Fruit fly (Drosophila melanogaster) whole organism, embryonic: ENCODE measurements around the gene CG13085.

Experiments used
- CG10274 ChIP-seq: fragments of 200-800 bp; sonication (Bioruptor generic); optimal IDR thresholded peaks from 3 replicates; lab custom pipeline; 2017; ENCODE audit warnings: missing biosample characterization, mild to moderate bottlenecking, missing genetic modification characterization
- CG12769 ChIP-seq: fragments of 200-800 bp; sonication (Bioruptor generic); optimal IDR thresholded peaks from 2 replicates; lab custom pipeline; 2019; ENCODE audit warnings: missing biosample characterization, mild to moderate bottlenecking, missing genetic modification characterization, moderate library complexity
- CG13123 ChIP-seq: fragments of 200-800 bp; sonication (Bioruptor generic); optimal IDR thresholded peaks from 2 replicates; lab custom pipeline; 2016; ENCODE audit warnings: missing biosample characterization, missing genetic modification characterization
- CG14860 ChIP-seq: fragments of 200-800 bp; sonication (Bioruptor generic); IDR thresholded peaks from 3 replicates; pipeline ENCODE4 v1.3.6; 2022; ENCODE audit warnings: missing biosample characterization, missing genetic modification characterization; ENCODE audit not compliant: partially characterized antibody
- CG15514 ChIP-seq: fragments of 200-800 bp; sonication (Bioruptor generic); optimal IDR thresholded peaks from 3 replicates; lab custom pipeline; 2017; ENCODE audit warnings: missing biosample characterization, missing genetic modification characterization, mild to moderate bottlenecking, moderate library complexity, missing genetic modification reagents
- CG17568 ChIP-seq: fragments of 200-800 bp; sonication (Bioruptor generic); optimal IDR thresholded peaks from 2 replicates; lab custom pipeline; 2018; ENCODE audit warnings: missing biosample characterization, mild to moderate bottlenecking, missing genetic modification characterization, moderate library complexity
- CG17912 ChIP-seq: fragments of 200-800 bp; sonication (Bioruptor generic); optimal IDR thresholded peaks from 2 replicates; lab custom pipeline; 2018; ENCODE audit warnings: missing biosample characterization, mild to moderate bottlenecking, missing genetic modification characterization
- CG2120 ChIP-seq: fragments of 200-800 bp; sonication (Bioruptor generic); optimal IDR thresholded peaks from 3 replicates; lab custom pipeline; 2016; ENCODE audit warnings: missing biosample characterization, missing genetic modification characterization
- CG6683 ChIP-seq: fragments of 200-800 bp; sonication (Bioruptor generic); optimal IDR thresholded peaks from 2 replicates; lab custom pipeline; 2017; ENCODE audit warnings: missing biosample characterization, mild to moderate bottlenecking, missing genetic modification characterization, missing genetic modification reagents
- CG7271 ChIP-seq: fragments of 200-800 bp; sonication (Bioruptor generic); optimal IDR thresholded peaks from 2 replicates; lab custom pipeline; 2018; ENCODE audit warnings: missing biosample characterization, mild to moderate bottlenecking, missing genetic modification characterization, moderate library complexity
- CG8388 ChIP-seq: fragments of 200-800 bp; sonication (Bioruptor generic); optimal IDR thresholded peaks from 2 replicates; lab custom pipeline; 2019; ENCODE audit warnings: missing biosample characterization, mild to moderate bottlenecking, missing genetic modification characterization, moderate library complexity
- CG9817 ChIP-seq: fragments of 200-800 bp; sonication (Bioruptor generic); optimal IDR thresholded peaks from 2 replicates; lab custom pipeline; 2018; ENCODE audit warnings: missing biosample characterization, mild to moderate bottlenecking, missing genetic modification characterization, moderate library complexity
- Dad ChIP-seq: fragments of 200-800 bp; sonication (Bioruptor generic); optimal IDR thresholded peaks from 3 replicates; lab custom pipeline; 2016; ENCODE audit warnings: missing biosample characterization, missing genetic modification characterization
- Drgx ChIP-seq: fragments of 200-800 bp; sonication (Bioruptor generic); IDR thresholded peaks from 2 replicates; pipeline ENCODE4 v1.3.6; 2022; ENCODE audit warnings: missing biosample characterization, missing genetic modification characterization
- Lpt ChIP-seq: fragments of >200 bp; optimal IDR thresholded peaks from 2 replicates; lab custom pipeline; 2018; ENCODE audit warnings: missing biosample characterization, missing genetic modification characterization
- Med ChIP-seq: fragments of 200-800 bp; sonication (Bioruptor generic); peaks from one replicate; lab custom pipeline; 2016; ENCODE audit warnings: missing biosample characterization, missing genetic modification characterization, mild to moderate bottlenecking, inconsistent platforms, moderate library complexity
- Opbp ChIP-seq: fragments of 200-800 bp; sonication (Bioruptor generic); IDR thresholded peaks from 3 replicates; pipeline ENCODE4 v1.3.6; 2022; ENCODE audit warnings: missing biosample characterization, missing genetic modification characterization; ENCODE audit not compliant: partially characterized antibody
- Spps ChIP-seq: fragments of 200-800 bp; sonication (Bioruptor generic); optimal IDR thresholded peaks from 2 replicates; lab custom pipeline; 2018; ENCODE audit warnings: missing biosample characterization, mild to moderate bottlenecking, missing genetic modification characterization
- Sry-β ChIP-seq: fragments of 200-800 bp; sonication (Bioruptor generic); optimal IDR thresholded peaks from 2 replicates; lab custom pipeline; 2018; ENCODE audit warnings: missing biosample characterization, mild to moderate bottlenecking, missing genetic modification characterization, moderate library complexity
- ab ChIP-seq: fragments of 200-800 bp; sonication (Bioruptor generic); optimal IDR thresholded peaks from 2 replicates; lab custom pipeline; 2016; ENCODE audit warnings: missing biosample characterization, missing genetic modification characterization
- bbx ChIP-seq: fragments of 200-800 bp; sonication (Bioruptor generic); IDR thresholded peaks from 2 replicates; pipeline ENCODE4 v1.3.6; 2022; ENCODE audit warnings: missing biosample characterization, missing genetic modification characterization; ENCODE audit not compliant: partially characterized antibody
- ci ChIP-seq: fragments of 200-800 bp; sonication (Bioruptor generic); IDR thresholded peaks from 3 replicates; pipeline ENCODE4 v1.3.6; 2022; ENCODE audit warnings: missing biosample characterization, missing genetic modification characterization
- crol ChIP-seq: fragments of 200-800 bp; sonication (Bioruptor generic); IDR thresholded peaks from 2 replicates; pipeline ENCODE4 v1.3.6; 2022; ENCODE audit warnings: missing biosample characterization, missing genetic modification characterization
- danr ChIP-seq: fragments of 200-800 bp; sonication (Bioruptor generic); IDR thresholded peaks from 2 replicates; pipeline ENCODE4 v1.3.6; 2022; ENCODE audit warnings: missing biosample characterization, missing genetic modification characterization
- dpn ChIP-seq, 2 experiments: fragments of 200-800 bp; sonication (Bioruptor generic); optimal IDR thresholded peaks; 3 replicates each; lab custom pipeline; 2016; ENCODE audit warnings: missing biosample characterization in 2 of 2, missing genetic modification characterization in 2 of 2
- fd96Cb ChIP-seq: fragments of 200-800 bp; sonication (Bioruptor generic); optimal IDR thresholded peaks from 2 replicates; lab custom pipeline; 2018; ENCODE audit warnings: missing biosample characterization, mild to moderate bottlenecking, missing genetic modification characterization, moderate library complexity
- grau ChIP-seq: fragments of 200-800 bp; optimal IDR thresholded peaks from 3 replicates; lab custom pipeline; 2019; ENCODE audit warnings: missing biosample characterization, mild to moderate bottlenecking, missing genetic modification characterization, moderate library complexity
- gsb-n ChIP-seq: fragments of 200-800 bp; sonication (Bioruptor generic); optimal IDR thresholded peaks from 3 replicates; lab custom pipeline; 2018; ENCODE audit warnings: missing biosample characterization, mild to moderate bottlenecking, missing genetic modification characterization
- h ChIP-seq: fragments of >200 bp; optimal IDR thresholded peaks from 2 replicates; lab custom pipeline; 2017
- hbn ChIP-seq: fragments of 200-800 bp; sonication (Bioruptor generic); IDR thresholded peaks from 2 replicates; pipeline ENCODE4 v1.3.6; 2022; ENCODE audit warnings: missing biosample characterization, missing genetic modification characterization; ENCODE audit not compliant: partially characterized antibody
- lilli ChIP-seq: fragments of 200-800 bp; sonication (Bioruptor generic); optimal IDR thresholded peaks from 3 replicates; lab custom pipeline; 2016; ENCODE audit warnings: missing biosample characterization, missing genetic modification characterization
- otp ChIP-seq: fragments of 200-800 bp; sonication (Bioruptor generic); IDR thresholded peaks from 3 replicates; pipeline ENCODE4, ENCODE4 v1.3.6; 2022; ENCODE audit warnings: missing biosample characterization, missing genetic modification characterization
- row ChIP-seq: fragments of 200-800 bp; sonication (Bioruptor generic); IDR thresholded peaks from 3 replicates; pipeline ENCODE4 v1.3.6; 2022; ENCODE audit warnings: missing biosample characterization, missing genetic modification characterization
- sens ChIP-seq: fragments of 200-800 bp; sonication (Bioruptor generic); peaks from one replicate; lab custom pipeline; 2016; ENCODE audit warnings: missing biosample characterization, missing genetic modification characterization
- shn ChIP-seq: fragments of 200-800 bp; sonication (Bioruptor generic); optimal IDR thresholded peaks from 3 replicates; lab custom pipeline; 2016; ENCODE audit warnings: missing biosample characterization, missing genetic modification characterization
- slp2 ChIP-seq: fragments of 200-800 bp; sonication (Bioruptor generic); optimal IDR thresholded peaks from 2 replicates; lab custom pipeline; 2016; ENCODE audit warnings: missing biosample characterization, missing genetic modification characterization
- vnd ChIP-seq: fragments of 200-800 bp; sonication (Bioruptor generic); IDR thresholded peaks from 3 replicates; pipeline ENCODE4 v1.3.6; 2022; ENCODE audit warnings: missing biosample characterization, missing genetic modification characterization; ENCODE audit not compliant: partially characterized antibody
- vvl ChIP-seq: fragments of 200-800 bp; sonication (Bioruptor generic); IDR thresholded peaks from 2 replicates; pipeline ENCODE4 v1.3.6; 2022; ENCODE audit warnings: missing biosample characterization, missing genetic modification characterization
- wor ChIP-seq: fragments of 200-800 bp; sonication (Bioruptor generic); IDR thresholded peaks from 2 replicates; pipeline ENCODE4 v1.3.6; 2022; ENCODE audit warnings: missing biosample characterization, missing genetic modification characterization
- zfh2 ChIP-seq: fragments of 200-800 bp; sonication (Bioruptor generic); optimal IDR thresholded peaks from 2 replicates; lab custom pipeline; 2016; ENCODE audit warnings: missing biosample characterization, missing genetic modification characterization

Gene CG13085

DNA sequence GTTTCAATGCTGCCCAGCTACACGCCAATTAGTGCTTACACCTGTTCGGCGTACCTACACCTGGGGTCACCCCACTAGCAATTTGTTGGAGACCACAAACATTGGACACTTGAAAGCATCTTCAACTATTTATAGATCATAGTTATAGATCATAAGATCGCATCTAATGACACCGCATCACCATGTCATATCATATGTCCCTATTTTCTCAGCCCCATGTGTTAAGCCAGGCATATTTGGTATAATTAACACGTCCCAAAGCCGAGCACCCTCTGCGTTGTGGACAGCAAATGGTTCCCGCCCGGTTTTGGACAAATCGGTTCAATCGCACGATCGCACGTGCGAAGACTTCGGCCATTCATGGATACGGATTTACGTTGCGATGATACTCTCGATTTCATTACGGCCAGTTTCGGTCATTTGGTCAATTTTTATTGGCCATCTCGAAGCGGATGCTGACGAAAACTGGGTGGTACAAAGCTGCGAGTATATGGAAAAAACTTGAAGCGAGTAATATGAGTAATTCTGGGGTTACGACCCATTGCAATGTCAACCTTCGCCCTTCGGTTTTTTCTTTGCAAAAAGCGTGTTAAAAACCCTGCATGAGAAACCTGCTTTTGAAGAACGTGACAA, 15.9 kb downstream of the CG13085 start (continued):
- TF ChIP-seq CG9817 (peak; percentile 62), otp (GFP tag; lab: Robert Waterston, UW) (peak; percentile 83), Dad (peak; percentile 51), gsb-n (tag; lab: Kevin White, UChicago) (peak; percentile 89), fd96Cb (tag; lab: Kevin White, UChicago) (peak; percentile 74), CG6683 (GFP tag; lab: Kevin White, UChicago) (peak; percentile 29), danr (0 out of 2 replicates have a peak, but pooled peaks have one; percentile 36), slp2 (GFP tag; lab: Kevin White, UChicago) (peak; percentile 61)

DNA sequence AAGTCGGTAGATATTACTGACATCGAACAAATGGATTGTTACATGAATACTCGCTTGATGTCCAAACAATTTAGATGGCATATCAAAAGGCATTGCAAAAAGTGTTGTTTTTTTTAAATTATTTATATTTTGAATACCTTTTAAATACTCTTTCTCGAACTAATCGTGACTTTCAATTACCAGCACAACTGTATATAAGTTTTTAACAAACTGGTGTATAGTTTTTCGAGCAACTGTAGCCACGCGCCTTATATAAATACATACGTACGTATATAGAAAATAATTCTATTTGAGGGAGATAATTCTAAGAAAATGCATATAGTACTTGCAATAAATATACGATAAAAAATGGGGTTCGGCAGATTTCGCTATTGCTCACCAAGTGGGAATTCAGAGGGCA, 16.4 kb downstream of the CG13085 start:
- TF ChIP-seq CG14860 (GFP tag; lab: Robert Waterston, UW): no peak
- TF ChIP-seq CG8388 (GFP tag; lab: Kevin White, UChicago): peak; percentile 93
- TF ChIP-seq, all 482 proteins: peak for 1

DNA sequence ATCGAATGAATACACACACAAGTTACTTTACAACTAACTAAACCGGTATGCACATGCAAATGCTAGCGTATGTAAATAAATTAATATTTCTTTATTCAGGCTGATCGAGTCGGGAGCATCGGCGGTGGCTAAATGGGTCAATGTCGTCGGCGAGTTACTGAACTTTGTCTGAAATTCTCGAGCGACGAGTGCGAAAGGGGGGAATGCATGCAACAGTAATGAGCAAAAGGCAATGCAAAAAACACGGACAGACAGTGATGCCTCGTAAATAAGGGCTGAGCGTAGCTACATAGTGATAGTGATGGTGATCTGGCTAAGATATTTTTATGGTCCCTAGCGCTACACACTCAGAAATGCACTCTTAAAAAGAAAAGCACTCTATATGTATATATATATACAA, 16.9 kb downstream of the CG13085 start:
- TF ChIP-seq Med (GFP tag; lab: Kevin White, UChicago) (peak; percentile 36), CG12769 (tag; lab: Kevin White, UChicago) (peak; percentile 64), vvl (GFP tag; lab: Robert Waterston, UW) (peak; percentile 34; the same call in 1 of the 2 replicates), Drgx (peak; percentile 26; the same call in 1 of the 2 replicates), sens (peak; percentile 10), row (peak; percentile 38; the same call in 1 of the 3 replicates), grau (tag; lab: Kevin White, UChicago) (peak; percentile 49), danr (no peak), crol (GFP tag; lab: Robert Waterston, UW) (peak; percentile 20; the same call in 1 of the 2 replicates), bbx (GFP tag; lab: Robert Waterston, UW) (0 out of 2 replicates have a peak, but pooled peaks have one; percentile 29), CG2120 (GFP tag; lab: Kevin White, UChicago) (no peak), Sry-β (peak; percentile 60), dpn (GFP tag; optimal IDR thresholded peaks at IDR 0.05; lab: Kevin White, UChicago) (no peak)

DNA sequence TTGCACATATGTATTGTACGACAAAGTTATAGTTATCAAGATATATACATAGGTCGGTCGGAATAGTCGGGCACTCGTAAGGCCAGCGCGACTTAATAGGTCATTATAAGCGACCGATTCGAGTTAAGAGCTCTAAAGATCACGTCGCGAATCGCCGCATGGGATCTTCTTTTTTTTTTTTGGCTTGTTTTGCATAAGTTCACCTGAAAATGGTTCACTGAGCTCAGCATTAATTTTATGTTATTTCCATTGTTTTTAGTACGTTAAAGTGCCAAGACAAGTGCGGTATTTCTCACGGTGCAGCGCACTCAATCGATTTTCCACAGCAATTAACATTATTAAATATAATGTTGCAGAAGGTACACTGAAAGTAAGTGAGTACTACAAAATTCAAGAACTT, 17.5 kb downstream of the CG13085 start:
- no peak for TF ChIP-seq Spps (tag; lab: Kevin White, UChicago)
- TF ChIP-seq sens: peak; percentile 20
- no peak for TF ChIP-seq zfh2 (GFP tag; lab: Kevin White, UChicago)

DNA sequence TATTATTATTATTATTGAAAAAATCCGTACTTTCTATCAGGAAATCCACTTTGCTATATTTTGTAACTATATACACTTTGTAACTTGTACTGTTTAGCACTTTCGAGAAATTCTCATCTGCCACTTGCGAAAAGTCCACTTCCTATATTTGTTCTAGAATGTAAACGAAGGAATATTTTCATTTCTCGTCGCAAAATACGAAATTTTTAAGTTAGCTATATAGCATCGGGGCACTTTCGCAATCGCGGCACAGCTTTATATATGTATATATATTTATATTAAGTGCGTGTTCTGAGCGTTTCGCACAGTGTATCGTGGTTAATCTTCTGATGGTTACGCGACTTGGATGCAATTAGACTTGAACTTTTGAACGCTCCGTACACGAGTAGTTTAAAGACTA, 17.9 kb downstream of the CG13085 start, which contains the start of gene RanGAP:
TSS of gene RanGAP (plus strand) at position 169 of the 400 bp plus-strand sequence.
- peak; percentile 44; the same call in 1 of the 2 replicates for TF ChIP-seq Drgx
- TF ChIP-seq h (lab: Kevin White, UChicago): no peak
- no peak for TF ChIP-seq ab (GFP tag; lab: Kevin White, UChicago)

DNA sequence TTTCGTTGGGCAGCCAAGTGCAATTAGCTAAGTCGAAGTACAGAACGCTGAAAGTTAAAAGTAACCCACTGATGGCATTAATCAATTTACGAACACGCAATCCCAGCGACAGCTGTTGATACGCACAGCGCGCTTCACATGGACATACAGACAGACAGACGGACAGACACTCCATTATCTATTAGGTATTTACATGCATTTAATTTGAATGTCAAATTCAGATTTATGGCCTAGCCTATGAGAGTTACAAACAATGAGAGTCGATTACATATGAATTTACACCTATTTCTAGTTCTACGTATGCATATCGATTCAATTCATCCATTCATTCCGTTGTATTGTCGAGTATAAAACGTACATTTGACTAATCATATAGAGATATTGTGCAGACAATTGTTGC, 18.8 kb downstream of the CG13085 start, which contains the start of gene CG10237:
TSS of gene CG10237 (minus strand) at position 101 of the 400 bp plus-strand sequence.
- TF ChIP-seq vnd (no peak), CG13123 (GFP tag; lab: Kevin White, UChicago) (no peak), ci (GFP tag; lab: Robert Waterston, UW) (0 out of 3 replicates have a peak, but pooled peaks have one; percentile 39), CG7271 (no peak), CG17912 (GFP tag; lab: Kevin White, UChicago) (no peak), lilli (GFP tag; lab: Kevin White, UChicago) (no peak), hbn (no peak), shn (no peak), Opbp (no peak), CG10274 (GFP tag; lab: Kevin White, UChicago) (no peak), CG17568 (no peak), Lpt (GFP tag; lab: Kevin White, UChicago) (no peak), wor (GFP tag; lab: Robert Waterston, UW) (no peak), Med (GFP tag; lab: Kevin White, UChicago) (peak; percentile 47), CG15514 (GFP tag; lab: Kevin White, UChicago) (no peak)
